Worm (Caenorhabditis elegans) whole organism, late embryonic: ENCODE measurements around the gene B0024.13.

Source experiments
- ceh-45 ChIP-seq: fragments of 200-800 bp; sonication (Bioruptor generic); IDR thresholded peaks from 2 replicates; pipeline ENCODE4 v1.3.6; 2022; ENCODE audit warnings: missing genetic modification reagents, missing genetic modification characterization, missing compliant biosample characterization
- dve-1 ChIP-seq: sonication (generic microtip); optimal IDR thresholded peaks from 2 replicates; lab custom pipeline; 2017; ENCODE audit warnings: antibody characterized with exemption, mild to moderate bottlenecking, missing genetic modification characterization, missing compliant biosample characterization
- lin-11 ChIP-seq: fragments of 200-800 bp; sonication (Bioruptor generic); optimal IDR thresholded peaks from 2 replicates; lab custom pipeline; 2018; ENCODE audit warnings: mild to moderate bottlenecking, missing genetic modification characterization, missing compliant biosample characterization
- nfya-1 ChIP-seq: sonication (generic microtip); optimal IDR thresholded peaks from 2 replicates; lab custom pipeline; 2017; ENCODE audit warnings: missing genetic modification characterization, mild to moderate bottlenecking, missing compliant biosample characterization, antibody characterized with exemption, moderate library complexity
- tbx-2 ChIP-seq: sonication (generic microtip); optimal IDR thresholded peaks from 2 replicates; lab custom pipeline; 2016; ENCODE audit warnings: missing genetic modification characterization, missing compliant biosample characterization
- unc-55 ChIP-seq: sonication (generic microtip); optimal IDR thresholded peaks from 2 replicates; lab custom pipeline; 2017; ENCODE audit warnings: missing biosample characterization, missing genetic modification reagents, missing genetic modification characterization

DNA sequence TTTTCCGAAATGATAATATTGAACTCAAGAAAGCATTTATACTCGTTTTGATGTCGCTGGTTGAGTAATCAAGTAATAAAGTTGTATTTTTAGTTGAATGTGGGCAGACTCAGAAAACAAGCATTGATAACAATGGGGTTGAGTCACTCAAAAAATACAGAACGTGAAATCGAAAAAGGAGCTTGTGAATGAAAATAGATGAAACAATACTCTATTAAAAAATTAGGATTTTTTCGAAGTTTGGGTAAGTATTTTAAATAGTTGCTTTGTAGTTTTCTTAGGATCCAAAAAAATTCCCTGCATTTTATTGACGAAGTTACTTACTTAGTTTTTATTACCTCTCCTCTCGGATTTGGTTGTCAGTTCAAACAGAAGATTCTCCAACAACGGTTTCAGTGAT is 37.1 kb upstream of the B0024.13 start, which contains the start of gene lys-3:
- no peak for TF ChIP-seq nfya-1
- TF ChIP-seq tbx-2 (tag; lab: Kevin White, UChicago): no peak
- no peak for TF ChIP-seq unc-55 (GFP tag; lab: Kevin White, UChicago)
- no peak for TF ChIP-seq lin-11
- no peak for TF ChIP-seq dve-1 (tag; lab: Kevin White, UChicago)
- no peak for TF ChIP-seq ceh-45 (GFP tag; lab: Robert Waterston, UW)
